Worm (Caenorhabditis elegans): ENCODE measurements around the gene nfi-1.

- TF ChIP-seq cog-1 (tag; optimal IDR thresholded peaks at IDR 0.05) = no peak
- TF ChIP-seq flt-1 (GFP tag; IDR thresholded peaks at IDR 0.05) = no peak
Measured at ce11 chrII:7548044-7548443, 10.1 kb downstream of the nfi-1 start, which contains the start of gene fbxa-224.
